Fruit fly (Drosophila melanogaster) whole organism, prepupa: ENCODE measurements around the gene CG13659.

Source experiments
- CG11294 ChIP-seq: fragments of 200-800 bp; sonication (Bioruptor generic); IDR thresholded peaks from 2 replicates; pipeline ENCODE4 v1.3.6; 2022; ENCODE audit warnings: missing biosample characterization, missing genetic modification characterization
- CG11762 ChIP-seq: fragments of 200-800 bp; sonication (Bioruptor generic); optimal IDR thresholded peaks from 3 replicates; lab custom pipeline; 2016; ENCODE audit warnings: missing biosample characterization, missing genetic modification characterization; ENCODE audit not compliant: insufficient read depth
- CG11902 ChIP-seq: fragments of 200-800 bp; sonication (Bioruptor generic); optimal IDR thresholded peaks from 3 replicates; lab custom pipeline; 2016; ENCODE audit warnings: missing biosample characterization, missing genetic modification characterization
- CG16779 ChIP-seq: fragments of 200-800 bp; sonication (Bioruptor generic); optimal IDR thresholded peaks from 3 replicates; lab custom pipeline; 2017; ENCODE audit warnings: missing biosample characterization, mild to moderate bottlenecking, missing genetic modification characterization
- CG34406 ChIP-seq: fragments of 200-800 bp; sonication (Bioruptor generic); optimal IDR thresholded peaks from 3 replicates; lab custom pipeline; 2016; ENCODE audit warnings: missing biosample characterization, missing genetic modification characterization
- CG3919 ChIP-seq: fragments of 200-800 bp; sonication (Bioruptor generic); optimal IDR thresholded peaks from 3 replicates; lab custom pipeline; 2016; ENCODE audit warnings: missing biosample characterization, missing genetic modification characterization
- CG4318 ChIP-seq: fragments of 200-800 bp; sonication (Bioruptor generic); optimal IDR thresholded peaks from 3 replicates; lab custom pipeline; 2017; ENCODE audit warnings: missing biosample characterization, mild to moderate bottlenecking, missing genetic modification characterization
- CG6276 ChIP-seq: fragments of 200-800 bp; sonication (Bioruptor generic); optimal IDR thresholded peaks from 2 replicates; lab custom pipeline; 2017; ENCODE audit warnings: missing biosample characterization, mild to moderate bottlenecking, missing genetic modification characterization
- CG6792 ChIP-seq: fragments of 200-800 bp; sonication (Bioruptor generic); optimal IDR thresholded peaks from 3 replicates; lab custom pipeline; 2016; ENCODE audit warnings: missing biosample characterization, missing genetic modification characterization
- CG6808 ChIP-seq: fragments of 200-800 bp; sonication (Bioruptor generic); optimal IDR thresholded peaks from 3 replicates; lab custom pipeline; 2017; ENCODE audit warnings: missing biosample characterization, missing genetic modification characterization, mild to moderate bottlenecking, moderate library complexity, missing genetic modification reagents
- CG7368 ChIP-seq: fragments of 200-800 bp; sonication (Bioruptor generic); optimal IDR thresholded peaks from 3 replicates; lab custom pipeline; 2016; ENCODE audit warnings: missing biosample characterization, missing genetic modification characterization
- CG8119 ChIP-seq: fragments of 200-800 bp; sonication (Bioruptor generic); IDR thresholded peaks from 3 replicates; pipeline ENCODE4 v1.3.6; 2022; ENCODE audit warnings: missing biosample characterization, missing genetic modification characterization
- Eip75B ChIP-seq: fragments of 200-800 bp; sonication (Bioruptor generic); optimal IDR thresholded peaks from 3 replicates; lab custom pipeline; 2016; ENCODE audit warnings: missing biosample characterization, missing genetic modification characterization
- Ets21C ChIP-seq: fragments of 200-800 bp; sonication (Bioruptor generic); optimal IDR thresholded peaks from 3 replicates; lab custom pipeline; 2016; ENCODE audit warnings: missing biosample characterization, missing genetic modification characterization
- Ets96B ChIP-seq: fragments of 200-800 bp; optimal IDR thresholded peaks from 2 replicates; lab custom pipeline; 2019; ENCODE audit warnings: missing biosample characterization, mild to moderate bottlenecking, missing genetic modification characterization, moderate library complexity
- Gug ChIP-seq: fragments of 200-800 bp; sonication (Bioruptor generic); IDR thresholded peaks from 2 replicates; pipeline ENCODE4 v1.3.6; 2022; ENCODE audit warnings: missing biosample characterization, missing genetic modification characterization
- Hr38 ChIP-seq: sonication (Bioruptor generic); optimal IDR thresholded peaks from 2 replicates; lab custom pipeline; 2016; ENCODE audit warnings: missing biosample characterization, missing genetic modification characterization
- Hr4 ChIP-seq: fragments of 200-800 bp; sonication (Bioruptor generic); optimal IDR thresholded peaks from 3 replicates; lab custom pipeline; 2016; ENCODE audit warnings: missing biosample characterization, missing genetic modification characterization
- Lpt ChIP-seq: fragments of 200-800 bp; sonication (Bioruptor generic); optimal IDR thresholded peaks from 3 replicates; lab custom pipeline; 2016; ENCODE audit warnings: missing biosample characterization, missing genetic modification characterization
- Met ChIP-seq: fragments of 200-800 bp; sonication (Bioruptor generic); optimal IDR thresholded peaks from 3 replicates; lab custom pipeline; 2016; ENCODE audit warnings: missing biosample characterization, missing genetic modification characterization
- OdsH ChIP-seq: fragments of 200-800 bp; sonication (Bioruptor generic); optimal IDR thresholded peaks from 3 replicates; lab custom pipeline; 2016; ENCODE audit warnings: missing biosample characterization, missing genetic modification characterization
- Sox102F ChIP-seq: fragments of 200-800 bp; sonication (Bioruptor generic); optimal IDR thresholded peaks from 2 replicates; lab custom pipeline; 2016; ENCODE audit warnings: missing biosample characterization, mild to moderate bottlenecking, missing genetic modification characterization
- Sox14 ChIP-seq: fragments of 200-800 bp; sonication (Bioruptor generic); optimal IDR thresholded peaks from 3 replicates; lab custom pipeline; 2016; ENCODE audit warnings: missing biosample characterization, missing genetic modification characterization
- Sox15 ChIP-seq: fragments of 200-800 bp; sonication (Bioruptor generic); optimal IDR thresholded peaks from 3 replicates; lab custom pipeline; 2016; ENCODE audit warnings: missing biosample characterization, missing genetic modification characterization
- achi ChIP-seq: fragments of 200-800 bp; sonication (Bioruptor generic); optimal IDR thresholded peaks from 3 replicates; lab custom pipeline; 2016; ENCODE audit warnings: missing biosample characterization, missing genetic modification characterization
- acj6 ChIP-seq: fragments of 200-800 bp; sonication (Bioruptor generic); optimal IDR thresholded peaks from 3 replicates; lab custom pipeline; 2016; ENCODE audit warnings: missing biosample characterization, missing genetic modification characterization
- cyc ChIP-seq: fragments of 200-800 bp; sonication (Bioruptor generic); optimal IDR thresholded peaks from 3 replicates; lab custom pipeline; 2016; ENCODE audit warnings: missing biosample characterization, missing genetic modification characterization
- eg ChIP-seq: fragments of 200-800 bp; sonication (Bioruptor generic); IDR thresholded peaks from 3 replicates; pipeline ENCODE4 v1.3.6; 2022; ENCODE audit warnings: missing biosample characterization, missing genetic modification characterization
- esn ChIP-seq: fragments of 200-800 bp; sonication (Bioruptor generic); optimal IDR thresholded peaks from 2 replicates; lab custom pipeline; 2016; ENCODE audit warnings: missing biosample characterization, mild to moderate bottlenecking, missing genetic modification characterization, moderate library complexity
- fkh ChIP-seq: fragments of 200-800 bp; sonication (Bioruptor generic); optimal IDR thresholded peaks from 3 replicates; lab custom pipeline; 2017; ENCODE audit warnings: missing biosample characterization, mild to moderate bottlenecking, missing genetic modification characterization, moderate library complexity
- salr ChIP-seq, 2 experiments: fragments of 200-800 bp; sonication (Bioruptor generic); optimal IDR thresholded peaks; 3 replicates each; lab custom pipeline; 2016 to 2018; ENCODE audit warnings: missing biosample characterization in 2 of 2, missing genetic modification characterization in 2 of 2, mild to moderate bottlenecking in 1 of 2
- ss ChIP-seq, 2 experiments: fragments of 200-800 bp; sonication (Bioruptor generic); optimal IDR thresholded peaks; 2 replicates in 1 of 2; 3 replicates in 1 of 2; lab custom pipeline; 2017 to 2018; ENCODE audit warnings: mild to moderate bottlenecking in 2 of 2, missing biosample characterization in 2 of 2, missing genetic modification characterization in 2 of 2, moderate library complexity in 1 of 2
- svp ChIP-seq: fragments of 200-800 bp; sonication (Bioruptor generic); peaks from one replicate; lab custom pipeline; 2016; ENCODE audit warnings: missing biosample characterization, missing genetic modification characterization
- vri ChIP-seq: fragments of 200-800 bp; sonication (Bioruptor generic); optimal IDR thresholded peaks from 3 replicates; lab custom pipeline; 2016; ENCODE audit warnings: missing biosample characterization, mild to moderate bottlenecking, missing genetic modification characterization

Gene CG13659

dm6 chr3R:25295320-25296020 is 5.2 kb upstream of the CG13659 start, which contains the start of gene CG31102:
TSS of gene CG31102 (minus strand) at chr3R:25295594.
- TF ChIP-seq salr (GFP tag; optimal IDR thresholded peaks at IDR 0.05; lab: Kevin White, UChicago) (no peak), esn (GFP tag; lab: Kevin White, UChicago) (peak; percentile 5), CG11294 (GFP tag; lab: Robert Waterston, UW) (no peak), Sox102F (GFP tag; lab: Kevin White, UChicago) (no peak), CG34406 (GFP tag; lab: Kevin White, UChicago) (no peak), CG11762 (GFP tag; lab: Kevin White, UChicago) (no peak), CG3919 (GFP tag; lab: Kevin White, UChicago) (no peak), CG7368 (GFP tag; lab: Kevin White, UChicago) (no peak), ss (GFP tag; optimal IDR thresholded peaks at IDR 0.05; lab: Kevin White, UChicago) (peak in 1 of 2 experiments; percentile 4), Ets21C (GFP tag; lab: Kevin White, UChicago) (no peak), eg (GFP tag; lab: Robert Waterston, UW) (no peak; the same call in 2 of the 3 replicates), CG6276 (GFP tag; lab: Kevin White, UChicago) (peak; percentile 21), svp (GFP tag; lab: Kevin White, UChicago) (peak; percentile 90), vri (peak; percentile 79), Gug (GFP tag; lab: Robert Waterston, UW) (no peak), CG6808 (GFP tag; lab: Kevin White, UChicago) (no peak), acj6 (GFP tag; lab: Kevin White, UChicago) (no peak), CG4318 (GFP tag; lab: Kevin White, UChicago) (no peak), Ets96B (tag; lab: Kevin White, UChicago) (no peak), CG6792 (no peak)

- TF ChIP-seq CG8119 (GFP tag; lab: Robert Waterston, UW) (no peak), CG11762 (GFP tag; lab: Kevin White, UChicago) (no peak), eg (GFP tag; lab: Robert Waterston, UW) (no peak), Eip75B (GFP tag; lab: Kevin White, UChicago) (no peak), fkh (GFP tag; lab: Kevin White, UChicago) (no peak), Ets96B (tag; lab: Kevin White, UChicago) (no peak), CG6792 (no peak), CG6276 (GFP tag; lab: Kevin White, UChicago) (no peak), cyc (no peak), Sox15 (GFP tag; lab: Kevin White, UChicago) (no peak), Hr4 (GFP tag; lab: Kevin White, UChicago) (no peak), Lpt (no peak), esn (GFP tag; lab: Kevin White, UChicago) (no peak), OdsH (GFP tag; lab: Kevin White, UChicago) (no peak), CG16779 (no peak), salr (GFP tag; optimal IDR thresholded peaks at IDR 0.05; lab: Kevin White, UChicago) (no peak)
These were observed 3.0 kb upstream of the CG13659 start, which contains the start of gene CG31097 for dm6 chr3R:25297678-25298077. TSS of gene CG31097 (minus strand) at chr3R:25297778.

- TF ChIP-seq Met (GFP tag; lab: Kevin White, UChicago) (no peak), CG34406 (GFP tag; lab: Kevin White, UChicago) (no peak), CG11902 (GFP tag; lab: Kevin White, UChicago) (no peak), Sox14 (GFP tag; lab: Kevin White, UChicago) (no peak), Sox15 (GFP tag; lab: Kevin White, UChicago) (no peak), Hr38 (GFP tag; lab: Kevin White, UChicago) (no peak), achi (no peak), ss (GFP tag; optimal IDR thresholded peaks at IDR 0.05; lab: Kevin White, UChicago) (no peak), OdsH (GFP tag; lab: Kevin White, UChicago) (no peak), vri (no peak), fkh (GFP tag; lab: Kevin White, UChicago) (no peak), CG7368 (GFP tag; lab: Kevin White, UChicago) (no peak), CG11294 (GFP tag; lab: Robert Waterston, UW) (no peak)
These were observed 1.2 kb upstream of the CG13659 start, which contains the start of gene CG31288 for dm6 chr3R:25299507-25299964. TSS of gene CG31288 (minus strand) at chr3R:25299557.
